Worm (Caenorhabditis elegans): ENCODE results near the gene ZC404.2.

DNA sequence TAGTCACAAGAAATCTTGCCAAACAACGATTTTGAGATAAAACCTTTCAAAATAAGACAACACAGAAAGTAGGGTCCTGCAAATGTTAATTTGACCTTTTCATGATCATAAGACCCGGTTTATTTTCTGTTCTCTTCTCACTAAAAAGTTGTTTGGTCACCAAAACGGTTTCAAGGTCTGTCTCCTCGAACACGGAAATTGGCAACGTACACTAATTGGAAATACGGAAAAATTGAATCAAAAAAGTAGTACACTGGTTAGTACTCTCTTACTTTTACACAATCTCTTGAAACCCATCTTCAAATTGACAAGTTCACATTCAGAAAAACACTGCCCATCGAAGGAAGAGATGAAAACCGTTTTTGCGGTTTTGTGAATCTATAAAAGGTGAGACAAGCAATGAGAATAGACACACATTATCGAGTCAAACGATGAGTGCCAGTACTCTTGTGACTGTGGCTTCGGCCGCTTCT is 43.0 kb downstream of the ZC404.2 start, which contains the start of gene col-142:
- TF ChIP-seq W03F9.2 (tag; optimal IDR thresholded peaks at IDR 0.05) (no peak), dao-5 (tag; optimal IDR thresholded peaks at IDR 0.05) (no peak)

Measured in whole organism, L4/young adult.